Worm (Caenorhabditis elegans): Measurements from ENCODE around the gene kel-1.

kel-1 gene

DNA sequence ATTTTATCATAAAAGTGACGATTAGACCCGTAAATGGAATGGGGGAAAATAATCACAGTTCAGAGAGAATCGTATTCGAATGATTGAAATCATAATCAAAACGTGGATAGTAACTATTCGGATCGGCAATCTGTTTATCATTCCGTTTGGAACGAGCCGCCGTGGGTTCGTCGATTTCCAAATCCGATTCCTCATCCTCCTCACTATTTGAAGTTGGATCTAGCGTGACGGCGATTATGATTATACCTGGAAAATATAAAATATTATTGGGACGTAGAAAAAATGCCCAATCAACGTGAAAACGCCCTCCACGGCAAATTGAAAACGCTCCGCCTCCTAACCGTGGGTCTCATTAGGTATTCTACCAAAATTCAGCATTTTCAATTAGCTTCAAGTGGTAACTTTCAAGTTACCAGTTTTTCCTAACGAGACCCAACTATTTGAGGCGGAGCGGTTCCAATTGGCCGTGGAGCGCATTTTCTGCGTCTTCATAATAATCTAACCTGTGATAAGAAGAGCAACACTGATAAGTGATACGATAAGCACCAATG lies 42.5 kb downstream of the kel-1 start:
- TF ChIP-seq rbr-2 (tag; optimal IDR thresholded peaks at IDR 0.05) (peak; percentile 21), lsy-2 (tag; optimal IDR thresholded peaks at IDR 0.05) (no peak), zfp-3 (GFP tag; conservative IDR thresholded peaks at IDR 0.05) (peak; percentile 78; the same call in 1 of the 2 replicates), nhr-237 (tag; optimal IDR thresholded peaks at IDR 0.05) (no peak), lin-15B (tag; optimal IDR thresholded peaks at IDR 0.05) (no peak), arid-1 (GFP tag; conservative IDR thresholded peaks at IDR 0.05) (0 out of 2 replicates have a peak, but pooled peaks have one; percentile 23), ceh-44 (GFP tag; IDR thresholded peaks at IDR 0.05) (no peak), aly-2 (tag; optimal IDR thresholded peaks at IDR 0.05) (no peak), mxl-2 (GFP tag; conservative IDR thresholded peaks at IDR 0.05) (0 out of 2 replicates have a peak, but pooled peaks have one; percentile 32), nhr-76 (tag; optimal IDR thresholded peaks at IDR 0.05) (no peak), ceh-82 (tag; optimal IDR thresholded peaks at IDR 0.05) (no peak), Y75B8A.6 (GFP tag; IDR thresholded peaks at IDR 0.05) (no peak), nhr-42 (GFP tag; IDR thresholded peaks at IDR 0.05) (0 out of 2 replicates have a peak, but pooled peaks have one; percentile 51), pha-4 (GFP tag; IDR thresholded peaks at IDR 0.05) (0 out of 2 replicates have a peak, but pooled peaks have one; percentile 29), pha-4 (tag; optimal IDR thresholded peaks at IDR 0.05) (no peak), lin-29 (GFP tag; IDR thresholded peaks at IDR 0.05) (no peak), lir-3 (tag; optimal IDR thresholded peaks at IDR 0.05) (no peak), D1046.2 (GFP tag; IDR thresholded peaks at IDR 0.05) (0 out of 2 replicates have a peak, but pooled peaks have one; percentile 17), jun-1 (tag; optimal IDR thresholded peaks at IDR 0.05) (no peak), mes-2 (tag; optimal IDR thresholded peaks at IDR 0.05; ENCODE audit: poor library complexity, severe bottlenecking) (peak; percentile 11), nhr-48 (tag; optimal IDR thresholded peaks at IDR 0.05) (no peak), nhr-77 (tag; optimal IDR thresholded peaks at IDR 0.05) (no peak), snpc-1.2 (GFP tag; IDR thresholded peaks at IDR 0.05) (no peak), nhr-6 (tag; optimal IDR thresholded peaks at IDR 0.05) (no peak), daf-12 (tag; optimal IDR thresholded peaks at IDR 0.05) (no peak), snpc-4 (tag; optimal IDR thresholded peaks at IDR 0.05) (no peak), zip-11 (GFP tag; IDR thresholded peaks at IDR 0.05) (no peak), dve-1 (tag; optimal IDR thresholded peaks at IDR 0.05; ENCODE audit: insufficient read depth) (peak; percentile 16), tra-1 (GFP tag; IDR thresholded peaks at IDR 0.05) (0 out of 2 replicates have a peak, but pooled peaks have one; percentile 13), dpl-1 (GFP tag; optimal IDR thresholded peaks at IDR 0.05) (no peak), lin-38 (GFP tag; IDR thresholded peaks at IDR 0.05) (peak; percentile 65), F44E2.7 (GFP tag; IDR thresholded peaks at IDR 0.05) (no peak), zip-2 (tag; optimal IDR thresholded peaks at IDR 0.05) (no peak), aha-1 (tag) (peak; percentile 81), ztf-11 (tag; optimal IDR thresholded peaks at IDR 0.05) (no peak), egl-27 (tag; optimal IDR thresholded peaks at IDR 0.05) (no peak), duxl-1 (tag; optimal IDR thresholded peaks at IDR 0.05; ENCODE audit: poor library complexity) (peak; percentile 69), unc-39 (tag; optimal IDR thresholded peaks at IDR 0.05) (no peak), F26F4.8 (GFP tag; conservative IDR thresholded peaks at IDR 0.05) (no peak), zag-1 (tag; optimal IDR thresholded peaks at IDR 0.05) (no peak), T26A8.4 (GFP tag; IDR thresholded peaks at IDR 0.05) (no peak), fos-1 (tag; optimal IDR thresholded peaks at IDR 0.05) (no peak), nhr-102 (tag; optimal IDR thresholded peaks at IDR 0.05) (peak; percentile 67), nhr-11 (tag; optimal IDR thresholded peaks at IDR 0.05) (no peak), F10B5.3 (tag; optimal IDR thresholded peaks at IDR 0.05) (no peak), lin-39 (tag; optimal IDR thresholded peaks at IDR 0.05) (no peak), mep-1 (tag; optimal IDR thresholded peaks at IDR 0.05) (no peak), mdt-29 (GFP tag; IDR thresholded peaks at IDR 0.05) (no peak), dmd-6 (GFP tag; IDR thresholded peaks at IDR 0.05) (peak; percentile 35), ctbp-1 (GFP tag; IDR thresholded peaks at IDR 0.05) (no peak), Y105C5A.15 (GFP tag; IDR thresholded peaks at IDR 0.05) (no peak), ama-1 (optimal IDR thresholded peaks at IDR 0.05) (peak; percentile 51), skn-1 (tag; optimal IDR thresholded peaks at IDR 0.05) (no peak)
